Worm (Caenorhabditis elegans) whole organism, L1 larva: ENCODE measurements around the gene C09B8.8.

Experiments used
- aha-1 ChIP-seq: fragments of 150-350 bp; optimal IDR thresholded peaks from 2 replicates; lab custom pipeline; 2014; ENCODE audit warnings: missing biosample characterization, missing genetic modification characterization
- aly-2 ChIP-seq: fragments of 150-350 bp; optimal IDR thresholded peaks from 2 replicates; lab custom pipeline; 2014; ENCODE audit warnings: missing biosample characterization, missing genetic modification characterization
- ama-1 ChIP-seq: fragments of 150-350 bp; optimal IDR thresholded peaks from 2 replicates; lab custom pipeline; 2014
- blmp-1 ChIP-seq: fragments of 150-350 bp; optimal IDR thresholded peaks from 2 replicates; lab custom pipeline; 2014; ENCODE audit warnings: missing biosample characterization, missing genetic modification characterization
- ceh-82 ChIP-seq, 3 experiments: fragments of 150-350 bp in 1 of 3; sonication (generic microtip) in 2 of 3; optimal IDR thresholded peaks; 2 replicates each; lab custom pipeline; 2014 to 2017; ENCODE audit warnings: missing biosample characterization in 3 of 3, missing genetic modification characterization in 3 of 3
- ces-1 ChIP-seq: fragments of 150-350 bp; optimal IDR thresholded peaks from 2 replicates; lab custom pipeline; 2014; ENCODE audit warnings: missing biosample characterization, missing genetic modification reagents, missing genetic modification characterization
- dpl-1 ChIP-seq, 3 experiments: fragments of 150-350 bp in 2 of 3; sonication (generic microtip) in 1 of 3; optimal IDR thresholded peaks; 2 replicates each; lab custom pipeline; 2014 to 2017; ENCODE audit warnings: missing biosample characterization in 3 of 3, missing genetic modification characterization in 3 of 3, missing genetic modification reagents in 3 of 3
- dsc-1 ChIP-seq: sonication (generic microtip); optimal IDR thresholded peaks from 2 replicates; lab custom pipeline; 2016; ENCODE audit warnings: mild to moderate bottlenecking, missing genetic modification characterization, missing compliant biosample characterization
- efl-1 ChIP-seq, 4 experiments: fragments of 150-350 bp; optimal IDR thresholded peaks in 3 of 4; peaks in 1 of 4; 1 replicate in 1 of 4; 2 replicates in 3 of 4; lab custom pipeline; 2014; ENCODE audit warnings: missing biosample characterization in 2 of 4, missing genetic modification characterization in 2 of 4, missing genetic modification reagents in 2 of 4
- egl-13 ChIP-seq: sonication (generic microtip); optimal IDR thresholded peaks from 2 replicates; lab custom pipeline; 2016; ENCODE audit warnings: missing genotype, missing genetic modification reagents, missing genetic modification characterization, missing compliant biosample characterization
- fkh-10 ChIP-seq: sonication (generic microtip); optimal IDR thresholded peaks from 2 replicates; lab custom pipeline; 2017; ENCODE audit warnings: missing biosample characterization, missing genetic modification reagents, missing genetic modification characterization
- fos-1 ChIP-seq: fragments of 150-350 bp; optimal IDR thresholded peaks from 2 replicates; lab custom pipeline; 2014; ENCODE audit warnings: missing biosample characterization, missing genetic modification characterization
- hlh-17 ChIP-seq: fragments of 200-800 bp; sonication (Bioruptor generic); optimal IDR thresholded peaks from 2 replicates; lab custom pipeline; 2018; ENCODE audit warnings: missing genetic modification characterization, mild to moderate bottlenecking, missing compliant biosample characterization, moderate library complexity, borderline replicate concordance
- isw-1 ChIP-seq: fragments of 200-800 bp; sonication (Bioruptor generic); IDR thresholded peaks from 2 replicates; pipeline ENCODE4 v1.3.6; 2022; ENCODE audit warnings: missing genetic modification characterization, missing compliant biosample characterization
- jun-1 ChIP-seq: fragments of 150-350 bp; optimal IDR thresholded peaks from 2 replicates; lab custom pipeline; 2014; ENCODE audit warnings: missing biosample characterization, missing genetic modification reagents, missing genetic modification characterization
- lin-14 ChIP-seq: fragments of 200-800 bp; sonication (Bioruptor generic); optimal IDR thresholded peaks from 2 replicates; lab custom pipeline; 2018; ENCODE audit warnings: mild to moderate bottlenecking, missing genetic modification characterization, moderate library complexity, missing compliant biosample characterization
- lin-35 ChIP-seq, 2 experiments: fragments of 150-350 bp; optimal IDR thresholded peaks; 2 replicates each; lab custom pipeline; 2014; ENCODE audit warnings: missing biosample characterization in 2 of 2, missing genetic modification characterization in 2 of 2, missing genetic modification reagents in 2 of 2
- lir-3 ChIP-seq: sonication (generic microtip); optimal IDR thresholded peaks from 2 replicates; lab custom pipeline; 2016; ENCODE audit warnings: mild to moderate bottlenecking, missing genetic modification characterization, moderate library complexity, missing compliant biosample characterization; ENCODE audit not compliant: poor library complexity
- lsy-2 ChIP-seq, 2 experiments: fragments of 150-350 bp; optimal IDR thresholded peaks; 2 replicates each; lab custom pipeline; 2014; ENCODE audit warnings: missing biosample characterization in 2 of 2, missing genetic modification characterization in 2 of 2
- mef-2 ChIP-seq: fragments of 150-350 bp; optimal IDR thresholded peaks from 2 replicates; lab custom pipeline; 2014; ENCODE audit warnings: missing biosample characterization, missing genetic modification characterization
- mep-1 ChIP-seq: fragments of 150-350 bp; optimal IDR thresholded peaks from 2 replicates; lab custom pipeline; 2014; ENCODE audit warnings: missing biosample characterization, missing genetic modification characterization
- nhr-19 ChIP-seq: fragments of 200-800 bp; sonication (Bioruptor generic); conservative IDR thresholded peaks from 2 replicates; pipeline ENCODE4 v1.3.6; 2022; ENCODE audit warnings: missing genetic modification characterization, missing compliant biosample characterization
- nhr-47 ChIP-seq: sonication (generic microtip); optimal IDR thresholded peaks from 2 replicates; lab custom pipeline; 2016; ENCODE audit warnings: mild to moderate bottlenecking, missing genetic modification characterization, moderate library complexity, missing compliant biosample characterization
- nhr-71 ChIP-seq: sonication (generic microtip); optimal IDR thresholded peaks from 2 replicates; lab custom pipeline; 2016; ENCODE audit warnings: mild to moderate bottlenecking, missing genetic modification characterization, moderate library complexity, missing compliant biosample characterization
- nhr-76 ChIP-seq: sonication (generic microtip); optimal IDR thresholded peaks from 2 replicates; lab custom pipeline; 2017; ENCODE audit warnings: missing biosample characterization, missing genetic modification characterization
- nhr-84 ChIP-seq: sonication (generic microtip); optimal IDR thresholded peaks from 2 replicates; lab custom pipeline; 2017; ENCODE audit warnings: missing biosample characterization, missing genetic modification characterization
- nhr-85 ChIP-seq: sonication (generic microtip); peaks from one replicate; lab custom pipeline; 2016; ENCODE audit warnings: missing genetic modification characterization, inconsistent platforms, missing compliant biosample characterization
- pqm-1 ChIP-seq: sonication (generic microtip); optimal IDR thresholded peaks from 3 replicates; lab custom pipeline; 2017; ENCODE audit warnings: missing biosample characterization, missing genetic modification characterization
- rnt-1 ChIP-seq: sonication (generic microtip); optimal IDR thresholded peaks from 2 replicates; lab custom pipeline; 2016; ENCODE audit warnings: mild to moderate bottlenecking, missing genetic modification characterization, moderate library complexity, missing compliant biosample characterization
- snu-23 ChIP-seq: sonication (generic microtip); optimal IDR thresholded peaks from 2 replicates; lab custom pipeline; 2016; ENCODE audit warnings: missing genetic modification characterization, missing compliant biosample characterization
- swsn-7 ChIP-seq: sonication (generic microtip); optimal IDR thresholded peaks from 2 replicates; lab custom pipeline; 2016; ENCODE audit warnings: missing genetic modification characterization, missing compliant biosample characterization
- tbx-2 ChIP-seq: sonication (generic microtip); optimal IDR thresholded peaks from 2 replicates; lab custom pipeline; 2016; ENCODE audit warnings: missing genetic modification characterization, missing compliant biosample characterization
- tlp-1 ChIP-seq: fragments of 150-350 bp; optimal IDR thresholded peaks from 2 replicates; lab custom pipeline; 2014; ENCODE audit warnings: missing biosample characterization, missing genetic modification characterization
- unc-30 ChIP-seq: sonication (generic microtip); optimal IDR thresholded peaks from 2 replicates; lab custom pipeline; 2017; ENCODE audit warnings: missing biosample characterization, missing genetic modification characterization
- unc-62 ChIP-seq: fragments of 150-350 bp; optimal IDR thresholded peaks from 2 replicates; lab custom pipeline; 2014; ENCODE audit warnings: missing biosample characterization, missing genetic modification reagents, missing genetic modification characterization
- unc-86 ChIP-seq: sonication (generic microtip); optimal IDR thresholded peaks from 2 replicates; lab custom pipeline; 2016; ENCODE audit warnings: missing genetic modification characterization, missing compliant biosample characterization
- vab-15 ChIP-seq: sonication (generic microtip); optimal IDR thresholded peaks from 2 replicates; lab custom pipeline; 2017; ENCODE audit warnings: missing genotype, mild to moderate bottlenecking, missing genetic modification characterization, missing compliant biosample characterization
- xbp-1 ChIP-seq: sonication (generic microtip); optimal IDR thresholded peaks from 2 replicates; lab custom pipeline; 2016; ENCODE audit warnings: missing genetic modification characterization, missing compliant biosample characterization
- zip-4 ChIP-seq: fragments of 200-800 bp; sonication (Bioruptor generic); optimal IDR thresholded peaks from 2 replicates; lab custom pipeline; 2018; ENCODE audit warnings: mild to moderate bottlenecking, missing genetic modification characterization, moderate library complexity, missing compliant biosample characterization
- ztf-11 ChIP-seq, 2 experiments: sonication (generic microtip); optimal IDR thresholded peaks; 2 replicates each; lab custom pipeline; 2016 to 2017; ENCODE audit warnings: missing genetic modification characterization in 2 of 2, missing biosample characterization in 1 of 2, missing compliant biosample characterization in 1 of 2

C09B8.8 gene

DNA sequence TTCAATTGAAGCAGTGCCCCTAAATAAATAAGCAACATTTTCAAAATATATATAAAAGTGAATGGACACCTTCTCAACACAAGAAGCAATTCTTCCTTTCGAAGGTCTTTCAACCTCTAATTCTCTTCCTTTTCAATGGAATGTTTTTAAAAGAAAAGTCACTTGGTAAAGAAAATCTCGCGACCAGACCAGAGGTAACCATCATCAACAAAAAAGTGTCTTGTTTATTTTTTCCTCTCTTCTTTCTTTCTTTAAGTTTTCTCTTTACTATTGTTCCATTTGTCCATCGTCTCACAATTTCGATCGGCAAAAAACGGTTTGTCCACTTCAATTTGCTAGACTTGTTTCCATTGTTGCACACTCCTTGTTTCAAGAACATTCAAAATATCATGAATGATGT is at the start of gene C09B8.8:
C09B8.8 (plus strand) TSS at position 397 of the 400 bp plus-strand sequence.
- TF ChIP-seq nhr-85 (tag; lab: Kevin White, UChicago) = peak; percentile 59
- TF ChIP-seq blmp-1 (tag; lab: Kevin White, UChicago) = peak; percentile 12
- peak; percentile 46 for TF ChIP-seq lin-14
- no peak for TF ChIP-seq dpl-1 (GFP tag; optimal IDR thresholded peaks at IDR 0.05; lab: Kevin White, UChicago)
- TF ChIP-seq, all 84 proteins: peak for 3

DNA sequence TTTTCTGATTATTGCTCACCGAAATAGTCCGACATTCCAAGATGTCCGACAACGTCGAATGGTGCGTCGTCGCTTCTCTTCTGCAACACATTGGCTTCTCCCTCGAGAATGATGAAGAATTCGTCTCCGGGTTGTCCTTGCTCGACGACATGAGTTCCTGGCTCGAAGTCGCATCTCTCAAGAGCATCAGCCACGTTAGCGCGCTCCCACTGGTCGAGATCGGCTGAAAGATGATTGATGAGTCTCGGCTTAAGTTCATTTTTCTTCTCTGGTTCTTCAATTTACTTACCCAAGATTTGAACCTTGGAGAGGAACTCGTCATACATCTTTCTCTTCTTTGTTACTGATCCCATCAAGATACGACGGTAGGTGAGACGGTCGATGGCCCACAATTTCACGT is 43.1 kb upstream of the C09B8.8 start:
- TF ChIP-seq nhr-71 (tag; lab: Kevin White, UChicago) (no peak), dpl-1 (GFP tag; optimal IDR thresholded peaks at IDR 0.05; lab: Kevin White, UChicago) (no peak), unc-62 (GFP tag; lab: Kevin White, UChicago) (no peak), aly-2 (tag; lab: Kevin White, UChicago) (no peak), nhr-85 (tag; lab: Kevin White, UChicago) (no peak), fos-1 (tag; lab: Kevin White, UChicago) (no peak), lir-3 (tag; lab: Kevin White, UChicago) (no peak), ztf-11 (tag; optimal IDR thresholded peaks at IDR 0.05; lab: Kevin White, UChicago) (no peak), aha-1 (no peak), nhr-76 (tag; lab: Kevin White, UChicago) (no peak), mef-2 (tag; lab: Kevin White, UChicago) (no peak), egl-13 (tag; lab: Kevin White, UChicago) (no peak), ama-1 (lab: Kevin White, UChicago) (no peak), ces-1 (no peak)

DNA sequence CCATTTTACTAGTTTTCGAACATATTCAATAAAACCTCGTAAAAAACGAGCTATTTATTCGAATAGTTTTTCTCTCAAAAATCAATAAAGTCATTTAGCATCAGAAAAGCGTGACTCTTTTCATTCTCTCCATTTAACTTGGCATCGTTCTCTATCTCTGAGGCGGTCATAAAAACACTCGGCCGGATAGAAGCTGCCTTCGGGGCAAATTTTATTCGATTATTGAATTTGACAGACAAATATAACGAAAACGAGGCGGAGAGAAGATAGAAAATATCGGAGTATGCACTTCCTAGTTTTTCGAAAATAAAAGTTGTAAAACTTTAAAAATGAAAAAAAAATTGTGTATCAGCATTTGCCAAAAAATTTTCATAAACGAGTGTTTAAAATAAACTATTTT is 40.1 kb upstream of the C09B8.8 start:
- peak; percentile 58 for TF ChIP-seq lin-14
- TF ChIP-seq snu-23 = no peak

DNA sequence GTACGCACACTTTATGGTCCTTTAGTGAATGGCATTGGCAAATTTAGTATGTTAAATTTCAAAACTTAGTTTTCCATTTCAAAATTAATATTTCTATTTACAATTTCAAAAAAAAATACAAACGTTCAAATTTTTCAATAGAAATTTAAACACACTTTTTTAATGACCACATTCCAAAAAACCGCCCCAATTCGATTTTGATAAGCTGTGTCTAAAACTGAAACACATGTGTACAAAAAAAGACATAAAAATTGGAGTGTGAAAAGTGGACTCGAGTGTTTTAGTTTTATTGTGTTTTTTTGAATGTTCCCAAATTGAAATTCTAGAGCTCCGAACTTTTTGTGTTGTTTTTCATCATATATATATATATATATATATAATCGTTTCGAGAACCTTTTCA is 39.6 kb upstream of the C09B8.8 start:
- TF ChIP-seq nhr-47 (tag; lab: Kevin White, UChicago) = no peak
- no peak for TF ChIP-seq efl-1 (optimal IDR thresholded peaks at IDR 0.05; lab: Kevin White, UChicago)
- TF ChIP-seq efl-1 (GFP tag; optimal IDR thresholded peaks at IDR 0.05 in 1 of 2; lab: Kevin White, UChicago) = peak in 1 of 2 experiments; percentile 74
- no peak for TF ChIP-seq vab-15
- no peak for TF ChIP-seq mep-1 (tag; lab: Kevin White, UChicago)
- no peak for TF ChIP-seq nhr-19 (GFP tag; lab: Robert Waterston, UW)

DNA sequence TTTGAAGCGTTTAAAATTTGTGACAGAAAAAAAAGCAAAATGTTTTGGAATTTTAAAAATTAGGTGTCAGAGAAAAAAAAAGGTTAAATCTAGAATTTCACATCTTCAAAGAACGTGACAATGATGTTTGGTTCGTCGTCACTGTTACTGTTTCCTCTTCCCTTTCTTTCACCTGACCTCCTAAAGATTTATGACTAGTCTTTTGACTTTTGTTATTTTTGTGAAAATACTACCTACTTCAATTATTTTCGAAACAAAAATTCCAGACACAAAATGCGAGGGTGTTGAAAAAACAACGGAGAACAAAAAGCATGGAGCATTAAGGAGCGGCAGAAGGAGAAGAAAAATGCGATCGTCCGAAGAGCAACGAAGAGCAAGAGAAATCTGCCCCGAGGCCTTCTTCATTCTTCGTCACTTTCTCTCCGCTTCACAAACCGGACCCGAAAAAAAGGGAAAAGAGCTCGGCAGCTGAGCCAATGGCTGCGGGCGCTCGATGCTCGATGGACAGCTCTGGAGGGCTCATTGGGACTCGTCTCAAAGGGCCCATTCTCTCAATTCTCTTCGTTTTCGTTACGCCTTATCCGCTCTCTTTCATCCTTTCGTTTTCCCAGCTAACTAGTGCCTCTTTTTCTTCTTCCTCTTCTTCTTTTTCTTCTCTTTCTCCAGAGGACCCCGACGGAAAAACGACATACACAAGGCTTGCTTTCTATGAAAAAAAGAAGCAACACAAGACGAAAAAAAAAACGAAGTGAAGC is 38.9 kb upstream of the C09B8.8 start:
- TF ChIP-seq dsc-1 = peak; percentile 49
- no peak for TF ChIP-seq blmp-1 (tag; lab: Kevin White, UChicago)
- TF ChIP-seq rnt-1 (tag; lab: Kevin White, UChicago) = peak; percentile 38
- TF ChIP-seq swsn-7 (tag; lab: Kevin White, UChicago) = peak; percentile 8
- TF ChIP-seq unc-30 (tag; lab: Kevin White, UChicago) = no peak
- TF ChIP-seq snu-23 = peak; percentile 30
- peak; percentile 74 for TF ChIP-seq nhr-85 (tag; lab: Kevin White, UChicago)
- peak; percentile 53 for TF ChIP-seq nhr-71 (tag; lab: Kevin White, UChicago)
- TF ChIP-seq zip-4 = no peak
- TF ChIP-seq lin-14 = peak; percentile 83
- peak; percentile 34 for TF ChIP-seq isw-1
- TF ChIP-seq egl-13 (tag; lab: Kevin White, UChicago) = peak; percentile 34
- no peak for TF ChIP-seq tlp-1
- peak; percentile 57 for TF ChIP-seq nhr-47 (tag; lab: Kevin White, UChicago)
- peak in 1 of 2 experiments; percentile 3 for TF ChIP-seq lin-35 (GFP tag; optimal IDR thresholded peaks at IDR 0.05; lab: Kevin White, UChicago)
- TF ChIP-seq nhr-84 (tag; lab: Kevin White, UChicago) = no peak
- TF ChIP-seq ceh-82 (tag; optimal IDR thresholded peaks at IDR 0.05; lab: Kevin White, UChicago) = peak in 1 of 3 experiments; percentile 44
- TF ChIP-seq jun-1 (tag; lab: Kevin White, UChicago) = no peak
- TF ChIP-seq fkh-10 (GFP tag; lab: Kevin White, UChicago) = peak; percentile 63
- peak; percentile 21 for TF ChIP-seq unc-86 (tag; lab: Kevin White, UChicago)
- no peak for TF ChIP-seq hlh-17
- no peak for TF ChIP-seq pqm-1 (tag; lab: Kevin White, UChicago)
- no peak for TF ChIP-seq efl-1 (optimal IDR thresholded peaks at IDR 0.05; lab: Kevin White, UChicago)
- peak in 1 of 2 experiments; percentile 56 for TF ChIP-seq efl-1 (GFP tag; optimal IDR thresholded peaks at IDR 0.05 in 1 of 2; lab: Kevin White, UChicago)
- TF ChIP-seq tbx-2 (tag; lab: Kevin White, UChicago) = peak; percentile 36
- peak; percentile 5 to 43 for TF ChIP-seq lsy-2 (tag; optimal IDR thresholded peaks at IDR 0.05; lab: Kevin White, UChicago)
- peak; percentile 22 for TF ChIP-seq xbp-1 (tag; lab: Kevin White, UChicago)
- TF ChIP-seq, all 84 proteins: peak for 18
